Worm (Caenorhabditis elegans) whole organism, young adult: Measurements from ENCODE around the gene C15H9.2.

Experiments
- B0019.2 ChIP-seq: fragments of 200-800 bp; sonication (Bioruptor generic); conservative IDR thresholded peaks from 2 replicates; pipeline ENCODE4 v1.3.6; 2022; ENCODE audit warnings: missing genetic modification reagents, missing genetic modification characterization, missing compliant biosample characterization
- C06A6.2 ChIP-seq: fragments of 200-800 bp; sonication (Bioruptor generic); conservative IDR thresholded peaks from 2 replicates; pipeline ENCODE4 v1.3.6; 2022; ENCODE audit warnings: missing genetic modification characterization, missing compliant biosample characterization
- C17E4.6 ChIP-seq: fragments of 200-800 bp; sonication (Bioruptor generic); IDR thresholded peaks from 2 replicates; pipeline ENCODE4 v1.3.6; 2022; ENCODE audit warnings: missing genetic modification reagents, missing genetic modification characterization, missing compliant biosample characterization
- F10E7.11 ChIP-seq: sonication (generic microtip); optimal IDR thresholded peaks from 2 replicates; lab custom pipeline; 2017; ENCODE audit warnings: mild to moderate bottlenecking, missing genetic modification characterization, moderate library complexity, missing compliant biosample characterization
- F22D6.2 ChIP-seq: sonication (generic microtip); optimal IDR thresholded peaks from 2 replicates; lab custom pipeline; 2016; ENCODE audit warnings: mild to moderate bottlenecking, missing genetic modification characterization, missing compliant biosample characterization
- F39B2.1 ChIP-seq: fragments of 200-800 bp; sonication (Bioruptor generic); IDR thresholded peaks from 2 replicates; pipeline ENCODE4 v1.3.6; 2022; ENCODE audit warnings: missing genetic modification reagents, missing genetic modification characterization, missing compliant biosample characterization
- K12H6.12 ChIP-seq: fragments of 200-800 bp; sonication (Bioruptor generic); optimal IDR thresholded peaks from 2 replicates; lab custom pipeline; 2018; ENCODE audit warnings: mild to moderate bottlenecking, missing genetic modification characterization, missing compliant biosample characterization
- akir-1 ChIP-seq: fragments of 200-800 bp; sonication (Bioruptor generic); optimal IDR thresholded peaks from 2 replicates; lab custom pipeline; 2018; ENCODE audit warnings: mild to moderate bottlenecking, missing genetic modification characterization, moderate library complexity, missing compliant biosample characterization
- aptf-2 ChIP-seq: fragments of 200-800 bp; sonication (Bioruptor generic); conservative IDR thresholded peaks from 2 replicates; pipeline ENCODE4 v1.3.6; 2022; ENCODE audit warnings: missing genetic modification reagents, missing genetic modification characterization, missing compliant biosample characterization
- attf-5 ChIP-seq: fragments of 200-800 bp; sonication (Bioruptor generic); optimal IDR thresholded peaks from 2 replicates; lab custom pipeline; 2018; ENCODE audit warnings: mild to moderate bottlenecking, missing genetic modification characterization, missing compliant biosample characterization
- attf-6 ChIP-seq: fragments of 200-800 bp; sonication (Bioruptor generic); IDR thresholded peaks from 2 replicates; pipeline ENCODE4 v1.3.6; 2022; ENCODE audit warnings: missing genetic modification reagents, missing genetic modification characterization, missing compliant biosample characterization
- ccch-3 ChIP-seq: fragments of 200-800 bp; sonication (Bioruptor generic); optimal IDR thresholded peaks from 2 replicates; lab custom pipeline; 2018; ENCODE audit warnings: mild to moderate bottlenecking, missing genetic modification characterization, missing compliant biosample characterization
- cebp-1 ChIP-seq, 2 experiments: fragments of 200-800 bp in 1 of 2; sonication (Bioruptor generic) in 1 of 2; sonication (generic microtip) in 1 of 2; IDR thresholded peaks in 1 of 2; optimal IDR thresholded peaks in 1 of 2; 2 replicates each; pipeline versions ENCODE4 v1.3.6 to Lab custom; 2017 to 2022; ENCODE audit warnings: missing compliant biosample characterization in 2 of 2, missing genetic modification characterization in 2 of 2, mild to moderate bottlenecking in 1 of 2, missing genetic modification reagents in 1 of 2, moderate library complexity in 1 of 2
- ceh-58 ChIP-seq: fragments of 200-800 bp; sonication (Bioruptor generic); IDR thresholded peaks from 2 replicates; pipeline ENCODE4 v1.3.6; 2022; ENCODE audit warnings: missing genetic modification characterization, missing compliant biosample characterization
- ceh-79 ChIP-seq: sonication (generic microtip); optimal IDR thresholded peaks from 2 replicates; lab custom pipeline; 2017; ENCODE audit warnings: mild to moderate bottlenecking, missing genetic modification characterization, missing compliant biosample characterization
- chd-7 ChIP-seq: sonication (generic microtip); optimal IDR thresholded peaks from 2 replicates; lab custom pipeline; 2016; ENCODE audit warnings: mild to moderate bottlenecking, missing genetic modification characterization, moderate library complexity, missing compliant biosample characterization
- die-1 ChIP-seq: sonication (generic microtip); optimal IDR thresholded peaks from 2 replicates; lab custom pipeline; 2016; ENCODE audit warnings: missing genotype, mild to moderate bottlenecking, missing genetic modification characterization, missing compliant biosample characterization
- dox-1 ChIP-seq: fragments of 200-800 bp; sonication (Bioruptor generic); IDR thresholded peaks from 2 replicates; pipeline ENCODE4 v1.3.6; 2022; ENCODE audit warnings: missing genetic modification reagents, missing genetic modification characterization, missing compliant biosample characterization
- ekl-4 ChIP-seq: fragments of 200-800 bp; sonication (Bioruptor generic); IDR thresholded peaks from 2 replicates; pipeline ENCODE4 v1.3.6; 2022; ENCODE audit warnings: missing genetic modification reagents, missing genetic modification characterization, missing compliant biosample characterization
- fkh-3 ChIP-seq: sonication (generic microtip); optimal IDR thresholded peaks from 2 replicates; lab custom pipeline; 2016; ENCODE audit warnings: mild to moderate bottlenecking, missing genetic modification characterization, missing compliant biosample characterization
- gei-17 ChIP-seq: fragments of 200-800 bp; sonication (Bioruptor generic); optimal IDR thresholded peaks from 2 replicates; lab custom pipeline; 2018; ENCODE audit warnings: mild to moderate bottlenecking, missing genetic modification characterization, missing compliant biosample characterization
- him-1 ChIP-seq: sonication (generic microtip); optimal IDR thresholded peaks from 2 replicates; lab custom pipeline; 2016; ENCODE audit warnings: missing genotype, missing genetic modification reagents, missing genetic modification characterization, missing compliant biosample characterization
- hlh-12 ChIP-seq: sonication (generic microtip); optimal IDR thresholded peaks from 2 replicates; lab custom pipeline; 2016; ENCODE audit warnings: missing genetic modification characterization, missing compliant biosample characterization
- hmg-20 ChIP-seq: fragments of 200-800 bp; sonication (Bioruptor generic); IDR thresholded peaks from 2 replicates; pipeline ENCODE4 v1.3.6; 2022; ENCODE audit warnings: missing genetic modification reagents, missing genetic modification characterization, missing compliant biosample characterization
- lin-26 ChIP-seq: fragments of 200-800 bp; sonication (Bioruptor generic); IDR thresholded peaks from 2 replicates; pipeline ENCODE4 v1.3.6; 2022; ENCODE audit warnings: missing genetic modification reagents, missing genetic modification characterization, missing compliant biosample characterization
- mcd-1 ChIP-seq: fragments of 200-800 bp; sonication (Bioruptor generic); IDR thresholded peaks from 2 replicates; pipeline ENCODE4 v1.3.6; 2022; ENCODE audit warnings: missing genetic modification reagents, missing genetic modification characterization, missing compliant biosample characterization
- nfyb-1 ChIP-seq: fragments of 200-800 bp; sonication (Bioruptor generic); IDR thresholded peaks from 2 replicates; pipeline ENCODE4 v1.3.6; 2022; ENCODE audit warnings: missing genetic modification reagents, missing genetic modification characterization, missing compliant biosample characterization
- nhr-27 ChIP-seq: fragments of 200-800 bp; sonication (Bioruptor generic); optimal IDR thresholded peaks from 2 replicates; lab custom pipeline; 2018; ENCODE audit warnings: mild to moderate bottlenecking, missing genetic modification characterization, moderate library complexity, missing compliant biosample characterization
- nhr-80 ChIP-seq: sonication (generic microtip); optimal IDR thresholded peaks from 2 replicates; lab custom pipeline; 2016; ENCODE audit warnings: missing genetic modification characterization, missing compliant biosample characterization
- pbrm-1 ChIP-seq: fragments of 200-800 bp; sonication (Bioruptor generic); IDR thresholded peaks from 2 replicates; pipeline ENCODE4 v1.3.6; 2022; ENCODE audit warnings: missing genetic modification reagents, missing genetic modification characterization, missing compliant biosample characterization
- pha-4 ChIP-seq: fragments of 150-350 bp; sonication (generic microtip); optimal IDR thresholded peaks from 2 replicates; lab custom pipeline; 2014; ENCODE audit warnings: missing biosample characterization, missing genetic modification reagents, missing genetic modification characterization
- sdz-38 ChIP-seq: sonication (generic microtip); optimal IDR thresholded peaks from 2 replicates; lab custom pipeline; 2016; ENCODE audit warnings: missing genotype, missing genetic modification characterization, missing compliant biosample characterization
- somi-1 ChIP-seq: fragments of 200-800 bp; sonication (Bioruptor generic); optimal IDR thresholded peaks from 2 replicates; lab custom pipeline; 2018; ENCODE audit warnings: mild to moderate bottlenecking, missing genetic modification characterization, missing compliant biosample characterization
- zfh-2 ChIP-seq: fragments of 200-800 bp; sonication (Bioruptor generic); conservative IDR thresholded peaks from 2 replicates; pipeline ENCODE4 v1.3.6; 2022; ENCODE audit warnings: missing genetic modification reagents, missing genetic modification characterization, missing compliant biosample characterization
- zim-3 ChIP-seq: sonication (generic microtip); optimal IDR thresholded peaks from 2 replicates; lab custom pipeline; 2017; ENCODE audit warnings: mild to moderate bottlenecking, missing genetic modification characterization, moderate library complexity, missing compliant biosample characterization
- ztf-28 ChIP-seq: fragments of 200-800 bp; sonication (Bioruptor generic); IDR thresholded peaks from 2 replicates; pipeline ENCODE4 v1.3.6; 2022; ENCODE audit warnings: missing genetic modification reagents, missing genetic modification characterization, missing compliant biosample characterization
- ztf-6 ChIP-seq: fragments of 200-800 bp; sonication (Bioruptor generic); IDR thresholded peaks from 2 replicates; pipeline ENCODE4 v1.3.6; 2022; ENCODE audit warnings: missing genetic modification reagents, missing genetic modification characterization, missing compliant biosample characterization

Gene C15H9.2

ce11 chrX:6121279-6121678, 3.0 kb downstream of the C15H9.2 start:
- TF ChIP-seq pha-4, result peak; percentile 28
- no peak for TF ChIP-seq lin-26 (GFP tag; lab: Robert Waterston, UW)
- no peak for TF ChIP-seq gei-17 (GFP tag; lab: Kevin White, UChicago)

- no peak for TF ChIP-seq C17E4.6
- TF ChIP-seq B0019.2, result no peak
- no peak for TF ChIP-seq nhr-27 (tag; lab: Kevin White, UChicago)
- no peak for TF ChIP-seq ceh-58 (GFP tag; lab: Robert Waterston, UW)
- no peak for TF ChIP-seq ceh-79 (tag; lab: Kevin White, UChicago)
- TF ChIP-seq attf-6, result no peak
- TF ChIP-seq mcd-1 (GFP tag; lab: Robert Waterston, UW), result no peak
- no peak for TF ChIP-seq ekl-4 (GFP tag; lab: Robert Waterston, UW)
- no peak for TF ChIP-seq zim-3 (tag; lab: Kevin White, UChicago)
- no peak for TF ChIP-seq F39B2.1 (GFP tag; lab: Robert Waterston, UW)
- TF ChIP-seq attf-5 (GFP tag; lab: Kevin White, UChicago), result no peak
- TF ChIP-seq sdz-38, result no peak
- TF ChIP-seq ztf-28 (GFP tag; lab: Robert Waterston, UW), result no peak
- no peak for TF ChIP-seq F22D6.2 (tag; lab: Kevin White, UChicago)
- TF ChIP-seq C06A6.2, result no peak
Observed at ce11 chrX:6122026-6122425, 3.7 kb downstream of the C15H9.2 start, which contains the start of gene nnt-1. TSS of gene nnt-1 (plus strand) at chrX:6122311.

ce11 chrX:6128225-6128686, 9.9 kb downstream of the C15H9.2 start, which contains the start of gene C15H9.9:
TSS of gene C15H9.9 (minus strand) at chrX:6128275.
- TF ChIP-seq zfh-2 (GFP tag; lab: Robert Waterston, UW), result peak; percentile 53
- TF ChIP-seq dox-1, result peak; percentile 51; the same call in 1 of the 2 replicates
- 0 out of 2 replicates have a peak, but pooled peaks have one; percentile 22 for TF ChIP-seq C17E4.6
- peak; percentile 63; the same call in 1 of the 2 replicates for TF ChIP-seq nfyb-1 (GFP tag; lab: Robert Waterston, UW)
- TF ChIP-seq fkh-3 (tag; lab: Kevin White, UChicago), result no peak
- TF ChIP-seq nhr-80 (tag; lab: Kevin White, UChicago), result peak; percentile 34
- no peak for TF ChIP-seq him-1 (tag; lab: Kevin White, UChicago)
- peak; percentile 2 for TF ChIP-seq chd-7 (tag; lab: Kevin White, UChicago)
- TF ChIP-seq hmg-20 (GFP tag; lab: Robert Waterston, UW), result no peak
- no peak for TF ChIP-seq cebp-1 (GFP tag; IDR thresholded peaks at IDR 0.05; lab: Robert Waterston, UW)
- TF ChIP-seq cebp-1 (tag; optimal IDR thresholded peaks at IDR 0.05; lab: Kevin White, UChicago), result peak; percentile 38

- TF ChIP-seq ceh-79 (tag; lab: Kevin White, UChicago), result no peak
- TF ChIP-seq akir-1, result no peak
- no peak for TF ChIP-seq C17E4.6
- no peak for TF ChIP-seq somi-1 (GFP tag; lab: Kevin White, UChicago)
- TF ChIP-seq zfh-2 (GFP tag; lab: Robert Waterston, UW), result no peak
- TF ChIP-seq pha-4, result no peak
- no peak for TF ChIP-seq zim-3 (tag; lab: Kevin White, UChicago)
- TF ChIP-seq cebp-1 (GFP tag; IDR thresholded peaks at IDR 0.05; lab: Robert Waterston, UW), result no peak
- TF ChIP-seq cebp-1 (tag; optimal IDR thresholded peaks at IDR 0.05; lab: Kevin White, UChicago), result no peak
- TF ChIP-seq hlh-12 (tag; lab: Kevin White, UChicago), result no peak
- no peak for TF ChIP-seq F10E7.11 (tag; lab: Kevin White, UChicago)
- no peak for TF ChIP-seq die-1 (tag; lab: Kevin White, UChicago)
- no peak for TF ChIP-seq ccch-3 (GFP tag; lab: Kevin White, UChicago)
- TF ChIP-seq aptf-2 (GFP tag; lab: Robert Waterston, UW), result no peak
- TF ChIP-seq pbrm-1 (GFP tag; lab: Robert Waterston, UW), result no peak
- TF ChIP-seq ztf-6 (GFP tag; lab: Robert Waterston, UW), result no peak
- no peak for TF ChIP-seq K12H6.12 (tag; lab: Kevin White, UChicago)
- TF ChIP-seq ekl-4 (GFP tag; lab: Robert Waterston, UW), result no peak
Observed at ce11 chrX:6128773-6129172, 10.4 kb downstream of the C15H9.2 start.
